Fruit fly (Drosophila melanogaster) whole organism, embryonic: ENCODE measurements around the gene CG33230.

ENCODE experiments used
- Atf6 ChIP-seq: fragments of 200-800 bp; sonication (Bioruptor generic); IDR thresholded peaks from 2 replicates; pipeline ENCODE4 v1.3.6; 2022; ENCODE audit warnings: missing biosample characterization, missing genetic modification characterization
- CG10462 ChIP-seq: fragments of 200-800 bp; sonication (Bioruptor generic); optimal IDR thresholded peaks from 2 replicates; lab custom pipeline; 2016; ENCODE audit warnings: missing biosample characterization, missing genetic modification characterization
- CG12155 ChIP-seq: fragments of 200-800 bp; sonication (Bioruptor generic); optimal IDR thresholded peaks from 3 replicates; lab custom pipeline; 2016; ENCODE audit warnings: missing biosample characterization, missing genetic modification characterization
- CG12391 ChIP-seq: fragments of 200-800 bp; sonication (Bioruptor generic); optimal IDR thresholded peaks from 3 replicates; lab custom pipeline; 2018; ENCODE audit warnings: missing biosample characterization, mild to moderate bottlenecking, missing genetic modification characterization, moderate library complexity
- CG13287 ChIP-seq: fragments of 200-800 bp; sonication (Bioruptor generic); IDR thresholded peaks from 2 replicates; pipeline ENCODE4 v1.3.6; 2022; ENCODE audit warnings: missing biosample characterization, missing genetic modification characterization; ENCODE audit not compliant: partially characterized antibody
- CG13296 ChIP-seq: fragments of 200-800 bp; sonication (Bioruptor generic); optimal IDR thresholded peaks from 3 replicates; lab custom pipeline; 2018; ENCODE audit warnings: missing biosample characterization, mild to moderate bottlenecking, missing genetic modification characterization
- CG14965 ChIP-seq: fragments of 200-800 bp; sonication (Bioruptor generic); optimal IDR thresholded peaks from 2 replicates; lab custom pipeline; 2016; ENCODE audit warnings: missing biosample characterization, missing genetic modification characterization, borderline replicate concordance
- CG15269 ChIP-seq: fragments of 200-800 bp; sonication (Bioruptor generic); optimal IDR thresholded peaks from 2 replicates; lab custom pipeline; 2018; ENCODE audit warnings: missing biosample characterization, mild to moderate bottlenecking, missing genetic modification characterization, moderate library complexity
- CG1529 ChIP-seq: fragments of 200-800 bp; sonication (Bioruptor generic); optimal IDR thresholded peaks from 3 replicates; lab custom pipeline; 2018; ENCODE audit warnings: missing biosample characterization, missing genetic modification characterization
- CG15514 ChIP-seq: fragments of 200-800 bp; sonication (Bioruptor generic); optimal IDR thresholded peaks from 3 replicates; lab custom pipeline; 2017; ENCODE audit warnings: missing biosample characterization, missing genetic modification characterization, mild to moderate bottlenecking, moderate library complexity, missing genetic modification reagents
- CG1603 ChIP-seq: fragments of 200-800 bp; sonication (Bioruptor generic); optimal IDR thresholded peaks from 2 replicates; lab custom pipeline; 2019; ENCODE audit warnings: missing biosample characterization, mild to moderate bottlenecking, missing genetic modification characterization, moderate library complexity
- CG1792 ChIP-seq: fragments of 200-800 bp; sonication (Bioruptor generic); optimal IDR thresholded peaks from 2 replicates; lab custom pipeline; 2016; ENCODE audit warnings: missing biosample characterization, missing genetic modification characterization
- CG18262 ChIP-seq: fragments of 200-800 bp; optimal IDR thresholded peaks from 3 replicates; lab custom pipeline; 2019; ENCODE audit warnings: missing biosample characterization, mild to moderate bottlenecking, missing genetic modification characterization, moderate library complexity
- CG1832 ChIP-seq: fragments of 200-800 bp; sonication (Bioruptor generic); optimal IDR thresholded peaks from 2 replicates; lab custom pipeline; 2017; ENCODE audit warnings: missing biosample characterization, mild to moderate bottlenecking, missing genetic modification characterization, inconsistent platforms
- CG18476 ChIP-seq: fragments of 200-800 bp; sonication (Bioruptor generic); optimal IDR thresholded peaks from 2 replicates; lab custom pipeline; 2016; ENCODE audit warnings: missing biosample characterization, mild to moderate bottlenecking, missing genetic modification characterization
- CG2129 ChIP-seq: fragments of 200-800 bp; sonication (Bioruptor generic); IDR thresholded peaks from 2 replicates; pipeline ENCODE4 v1.3.6; 2022; ENCODE audit warnings: missing biosample characterization, missing genetic modification characterization; ENCODE audit not compliant: partially characterized antibody
- CG2889 ChIP-seq: fragments of 200-800 bp; sonication (Bioruptor generic); IDR thresholded peaks from 3 replicates; pipeline ENCODE4 v1.3.6; 2022; ENCODE audit warnings: missing biosample characterization, missing genetic modification characterization
- CG32767 ChIP-seq: fragments of 200-800 bp; sonication (Bioruptor generic); IDR thresholded peaks from 2 replicates; pipeline ENCODE4 v1.3.6; 2022; ENCODE audit warnings: missing biosample characterization, missing genetic modification characterization
- CG34376 ChIP-seq: fragments of 200-800 bp; sonication (Bioruptor generic); optimal IDR thresholded peaks from 2 replicates; lab custom pipeline; 2018; ENCODE audit warnings: missing biosample characterization, mild to moderate bottlenecking, missing genetic modification characterization
- CG4617 ChIP-seq: fragments of 200-800 bp; sonication (Bioruptor generic); optimal IDR thresholded peaks from 3 replicates; lab custom pipeline; 2016; ENCODE audit warnings: missing biosample characterization, missing genetic modification characterization, borderline replicate concordance
- CG7372 ChIP-seq: fragments of 200-800 bp; sonication (Bioruptor generic); IDR thresholded peaks from 2 replicates; pipeline ENCODE4 v1.3.6; 2022; ENCODE audit warnings: missing biosample characterization, missing genetic modification characterization
- CG7786 ChIP-seq: fragments of 200-800 bp; sonication (Bioruptor generic); optimal IDR thresholded peaks from 2 replicates; lab custom pipeline; 2016; ENCODE audit warnings: missing biosample characterization, missing genetic modification characterization
- CHES-1-like ChIP-seq: fragments of 200-800 bp; sonication (Bioruptor generic); optimal IDR thresholded peaks from 2 replicates; lab custom pipeline; 2016; ENCODE audit warnings: missing biosample characterization, missing genetic modification characterization
- D ChIP-seq, 2 experiments: fragments of 200-800 bp in 1 of 2; fragments of >200 bp in 1 of 2; sonication (Bioruptor generic) in 1 of 2; optimal IDR thresholded peaks; 2 replicates in 1 of 2; 3 replicates in 1 of 2; lab custom pipeline; 2017; ENCODE audit warnings: mild to moderate bottlenecking in 1 of 2, missing biosample characterization in 1 of 2, missing genetic modification characterization in 1 of 2, missing genetic modification reagents in 1 of 2
- Doc2 ChIP-seq: fragments of 200-800 bp; sonication (Bioruptor generic); IDR thresholded peaks from 2 replicates; pipeline ENCODE4 v1.3.6; 2022; ENCODE audit warnings: missing biosample characterization, missing genetic modification characterization
- Eip74EF ChIP-seq, 2 experiments: fragments of 200-800 bp in 1 of 2; fragments of >200 bp in 1 of 2; sonication (Bioruptor generic) in 1 of 2; optimal IDR thresholded peaks; 2 replicates each; lab custom pipeline; 2017 to 2019; ENCODE audit warnings: missing biosample characterization in 2 of 2, missing genetic modification characterization in 2 of 2, mild to moderate bottlenecking in 1 of 2, moderate library complexity in 1 of 2
- Ets97D ChIP-seq: fragments of 200-800 bp; sonication (Bioruptor generic); optimal IDR thresholded peaks from 3 replicates; lab custom pipeline; 2016; ENCODE audit warnings: missing biosample characterization, missing genetic modification characterization
- MESR4 ChIP-seq: fragments of 200-800 bp; sonication (Bioruptor generic); optimal IDR thresholded peaks from 2 replicates; lab custom pipeline; 2018; ENCODE audit warnings: missing biosample characterization, mild to moderate bottlenecking, missing genetic modification characterization, moderate library complexity
- Nf-YA ChIP-seq: fragments of 200-800 bp; sonication (Bioruptor generic); IDR thresholded peaks from 2 replicates; pipeline ENCODE4 v1.3.6; 2022; ENCODE audit warnings: missing biosample characterization, missing genetic modification characterization
- Pdp1 ChIP-seq, 2 experiments: fragments of 200-800 bp; sonication (Bioruptor generic); optimal IDR thresholded peaks; 3 replicates each; lab custom pipeline; 2016; ENCODE audit warnings: missing biosample characterization in 2 of 2, missing genetic modification characterization in 2 of 2, mild to moderate bottlenecking in 1 of 2, moderate library complexity in 1 of 2
- Sry-β ChIP-seq: fragments of 200-800 bp; sonication (Bioruptor generic); optimal IDR thresholded peaks from 2 replicates; lab custom pipeline; 2018; ENCODE audit warnings: missing biosample characterization, mild to moderate bottlenecking, missing genetic modification characterization, moderate library complexity
- TFAM ChIP-seq: fragments of 200-800 bp; sonication (Bioruptor generic); optimal IDR thresholded peaks from 2 replicates; lab custom pipeline; 2017; ENCODE audit warnings: missing biosample characterization, missing genetic modification characterization, inconsistent platforms
- ab ChIP-seq: fragments of 200-800 bp; sonication (Bioruptor generic); optimal IDR thresholded peaks from 2 replicates; lab custom pipeline; 2016; ENCODE audit warnings: missing biosample characterization, missing genetic modification characterization
- al ChIP-seq: fragments of 200-800 bp; sonication (Bioruptor generic); IDR thresholded peaks from 2 replicates; pipeline ENCODE4 v1.3.6; 2022; ENCODE audit warnings: missing biosample characterization, missing genetic modification characterization
- aop ChIP-seq: fragments of 200-800 bp; sonication (Bioruptor generic); IDR thresholded peaks from 2 replicates; pipeline ENCODE4 v1.3.6; 2022; ENCODE audit warnings: missing biosample characterization, missing genetic modification characterization
- cg ChIP-seq: fragments of 200-800 bp; sonication (Bioruptor generic); optimal IDR thresholded peaks from 3 replicates; lab custom pipeline; 2019; ENCODE audit warnings: missing biosample characterization, mild to moderate bottlenecking, missing genetic modification characterization, moderate library complexity
- ewg ChIP-seq: fragments of 200-800 bp; sonication (Bioruptor generic); optimal IDR thresholded peaks from 3 replicates; lab custom pipeline; 2017; ENCODE audit warnings: mild to moderate bottlenecking, missing biosample characterization, missing genetic modification reagents, missing genetic modification characterization
- lola ChIP-seq, 3 experiments: fragments of >200 bp in 2 of 3; fragments of 200-800 bp in 1 of 3; sonication (Bioruptor generic) in 1 of 3; optimal IDR thresholded peaks; 2 replicates each; lab custom pipeline; 2017 to 2019; ENCODE audit warnings: missing biosample characterization in 3 of 3, missing genetic modification characterization in 3 of 3, mild to moderate bottlenecking in 1 of 3, moderate library complexity in 1 of 3
- onecut ChIP-seq: fragments of 200-800 bp; sonication (Bioruptor generic); IDR thresholded peaks from 2 replicates; pipeline ENCODE4 v1.3.6; 2022; ENCODE audit warnings: missing biosample characterization, missing genetic modification characterization
- prd ChIP-seq, 3 experiments: fragments of >200 bp in 2 of 3; fragments of 200-800 bp in 1 of 3; sonication (Bioruptor generic) in 1 of 3; optimal IDR thresholded peaks in 2 of 3; IDR thresholded peaks in 1 of 3; 2 replicates in 2 of 3; 3 replicates in 1 of 3; pipeline versions ENCODE4 v1.3.6 to Lab custom; 2017 to 2022; ENCODE audit warnings: missing biosample characterization in 1 of 3, missing genetic modification characterization in 1 of 3
- rib ChIP-seq: fragments of 200-800 bp; sonication (Bioruptor generic); IDR thresholded peaks from 2 replicates; pipeline ENCODE4 v1.3.6; 2022; ENCODE audit warnings: missing biosample characterization, missing genetic modification characterization
- salm ChIP-seq: fragments of 200-800 bp; sonication (Bioruptor generic); optimal IDR thresholded peaks from 2 replicates; lab custom pipeline; 2018; ENCODE audit warnings: missing biosample characterization, mild to moderate bottlenecking, missing genetic modification characterization
- sim ChIP-seq: fragments of 200-800 bp; sonication (Bioruptor generic); IDR thresholded peaks from 2 replicates; pipeline ENCODE4 v1.3.6; 2022; ENCODE audit warnings: missing biosample characterization, missing genetic modification characterization
- sqz ChIP-seq: fragments of 200-800 bp; sonication (Bioruptor generic); optimal IDR thresholded peaks from 3 replicates; lab custom pipeline; 2018; ENCODE audit warnings: missing biosample characterization, mild to moderate bottlenecking, missing genetic modification characterization
- sr ChIP-seq: fragments of 200-800 bp; sonication (Bioruptor generic); IDR thresholded peaks from 3 replicates; pipeline ENCODE4 v1.3.6; 2022; ENCODE audit warnings: missing biosample characterization, missing genetic modification characterization
- tgo ChIP-seq: fragments of 200-800 bp; sonication (Bioruptor generic); IDR thresholded peaks from 3 replicates; pipeline ENCODE4 v1.3.6; 2022; ENCODE audit warnings: missing biosample characterization, missing genetic modification characterization
- tin ChIP-seq: fragments of 200-800 bp; sonication (Bioruptor generic); optimal IDR thresholded peaks from 3 replicates; lab custom pipeline; 2016; ENCODE audit warnings: missing biosample characterization, missing genetic modification characterization
- twi ChIP-seq: fragments of 200-800 bp; optimal IDR thresholded peaks from 2 replicates; lab custom pipeline; 2019; ENCODE audit warnings: missing biosample characterization, mild to moderate bottlenecking, missing genetic modification characterization, moderate library complexity
- unc-4 ChIP-seq: fragments of 200-800 bp; sonication (Bioruptor generic); IDR thresholded peaks from 2 replicates; pipeline ENCODE4 v1.3.6; 2022; ENCODE audit warnings: missing biosample characterization, missing genetic modification characterization; ENCODE audit not compliant: partially characterized antibody

CG33230 gene

dm6 chr3L:1577338-1577737, 40.9 kb upstream of the CG33230 start (continued):
- TF ChIP-seq twi (tag; lab: Kevin White, UChicago) (no peak), unc-4 (GFP tag; lab: Robert Waterston, UW) (no peak), CG1529 (GFP tag; lab: Kevin White, UChicago) (no peak), CG1603 (tag; lab: Kevin White, UChicago) (no peak), Pdp1 (GFP tag; optimal IDR thresholded peaks at IDR 0.05; lab: Kevin White, UChicago) (peak in 1 of 2 experiments; percentile 46), CG18262 (tag; lab: Kevin White, UChicago) (no peak), lola (GFP tag; optimal IDR thresholded peaks at IDR 0.05; lab: Kevin White, UChicago) (no peak), aop (no peak), CG15269 (no peak), rib (GFP tag; lab: Robert Waterston, UW) (no peak), salm (tag; lab: Kevin White, UChicago) (no peak), Doc2 (GFP tag; lab: Robert Waterston, UW) (no peak), tgo (no peak), Nf-YA (GFP tag; lab: Robert Waterston, UW) (no peak), CG34376 (GFP tag; lab: Kevin White, UChicago) (no peak), sr (GFP tag; lab: Robert Waterston, UW) (peak; percentile 30; the same call in 1 of the 3 replicates), Eip74EF (GFP tag; optimal IDR thresholded peaks at IDR 0.05; lab: Kevin White, UChicago) (no peak), CG10462 (GFP tag; lab: Kevin White, UChicago) (no peak), CG13296 (GFP tag; lab: Kevin White, UChicago) (no peak), CG12155 (no peak), CG32767 (GFP tag; lab: Robert Waterston, UW) (no peak), CG4617 (GFP tag; lab: Kevin White, UChicago) (no peak), sqz (GFP tag; lab: Kevin White, UChicago) (peak; percentile 49), tin (GFP tag; lab: Kevin White, UChicago) (no peak), MESR4 (no peak), CG14965 (GFP tag; lab: Kevin White, UChicago) (no peak), CG1792 (GFP tag; lab: Kevin White, UChicago) (no peak), al (GFP tag; lab: Robert Waterston, UW) (no peak), CG7372 (GFP tag; lab: Robert Waterston, UW) (no peak), CG15514 (GFP tag; lab: Kevin White, UChicago) (peak; percentile 9), cg (peak; percentile 66), Ets97D (GFP tag; lab: Kevin White, UChicago) (no peak), sim (no peak), CG7786 (GFP tag; lab: Kevin White, UChicago) (no peak), CG12391 (tag; lab: Kevin White, UChicago) (no peak), CG2129 (GFP tag; lab: Robert Waterston, UW) (no peak), CHES-1-like (GFP tag; lab: Kevin White, UChicago) (no peak), CG18476 (GFP tag; lab: Kevin White, UChicago) (no peak), onecut (GFP tag; lab: Robert Waterston, UW) (peak; percentile 98), CG2889 (GFP tag; lab: Robert Waterston, UW) (no peak), Sry-β (GFP tag; lab: Kevin White, UChicago) (no peak), CG1832 (peak; percentile 57), Atf6 (GFP tag; lab: Robert Waterston, UW) (no peak), ab (GFP tag; lab: Kevin White, UChicago) (no peak), CG13287 (no peak), prd (optimal IDR thresholded peaks at IDR 0.05; lab: Kevin White, UChicago) (no peak), prd (GFP tag; IDR thresholded peaks at IDR 0.05; lab: Robert Waterston, UW) (no peak), ewg (GFP tag; lab: Kevin White, UChicago) (peak; percentile 85), TFAM (GFP tag; lab: Kevin White, UChicago) (no peak), D (optimal IDR thresholded peaks at IDR 0.05; lab: Kevin White, UChicago) (no peak), D (GFP tag; optimal IDR thresholded peaks at IDR 0.05; lab: Kevin White, UChicago) (no peak)
